Worm (Caenorhabditis elegans): ENCODE measurements around the gene F22B3.8.

- TF ChIP-seq tbx-2 (tag; optimal IDR thresholded peaks at IDR 0.05) (no peak), jun-1 (tag; optimal IDR thresholded peaks at IDR 0.05) (no peak), unc-62 (GFP tag; optimal IDR thresholded peaks at IDR 0.05) (no peak), nhr-28 (tag; optimal IDR thresholded peaks at IDR 0.05) (no peak), aly-2 (tag; optimal IDR thresholded peaks at IDR 0.05) (no peak), ceh-82 (tag; optimal IDR thresholded peaks at IDR 0.05) (no peak), nhr-11 (tag; optimal IDR thresholded peaks at IDR 0.05) (no peak), ama-1 (optimal IDR thresholded peaks at IDR 0.05) (no peak)
Measured at ce11 chrIV:11461335-11461734, 36.6 kb upstream of the F22B3.8 start.
